Worm (Caenorhabditis elegans): ENCODE data around the gene F48E8.2.

The F48E8.2 gene

DNA sequence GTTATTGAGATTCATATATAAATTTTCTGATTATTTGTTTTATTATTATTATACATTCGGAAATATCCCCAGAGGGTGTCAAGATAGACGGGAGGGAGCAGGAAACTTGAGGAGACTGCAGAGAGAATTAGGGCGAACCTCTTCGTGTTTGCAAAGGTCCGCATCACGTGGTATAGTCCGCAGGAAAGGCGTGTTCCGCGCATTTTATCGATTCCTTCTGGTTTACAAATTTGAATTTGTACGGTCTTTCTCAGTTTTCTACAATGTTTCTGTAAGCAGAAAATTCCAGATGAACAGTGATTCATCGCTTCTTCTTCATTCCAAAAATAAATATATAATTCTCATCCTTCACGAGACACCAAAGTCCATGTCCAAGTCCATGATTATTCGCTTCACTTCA lies 35.8 kb downstream of the F48E8.2 start:
- TF ChIP-seq nhr-6 (tag; optimal IDR thresholded peaks at IDR 0.05), result no peak
- no peak for TF ChIP-seq egl-27 (tag; optimal IDR thresholded peaks at IDR 0.05)
- no peak for TF ChIP-seq dmd-4 (tag; optimal IDR thresholded peaks at IDR 0.05)
- TF ChIP-seq R02D3.7 (tag; optimal IDR thresholded peaks at IDR 0.05), result no peak
- TF ChIP-seq mab-5 (tag; optimal IDR thresholded peaks at IDR 0.05), result no peak
- no peak for TF ChIP-seq C34F6.9 (tag; optimal IDR thresholded peaks at IDR 0.05)
- TF ChIP-seq lin-11 (tag; optimal IDR thresholded peaks at IDR 0.05), result no peak
- TF ChIP-seq nhr-11 (tag; optimal IDR thresholded peaks at IDR 0.05), result no peak
- no peak for TF ChIP-seq ztf-11 (tag; optimal IDR thresholded peaks at IDR 0.05)
- no peak for TF ChIP-seq zag-1 (tag; optimal IDR thresholded peaks at IDR 0.05)
- no peak for TF ChIP-seq snpc-4 (tag; optimal IDR thresholded peaks at IDR 0.05)
- TF ChIP-seq aly-2 (tag; optimal IDR thresholded peaks at IDR 0.05), result no peak
- no peak for TF ChIP-seq mbf-1 (tag; optimal IDR thresholded peaks at IDR 0.05)
- TF ChIP-seq unc-39 (tag; optimal IDR thresholded peaks at IDR 0.05), result no peak
- TF ChIP-seq ceh-82 (tag; optimal IDR thresholded peaks at IDR 0.05), result no peak
- no peak for TF ChIP-seq ztf-1 (GFP tag; conservative IDR thresholded peaks at IDR 0.05)
- no peak for TF ChIP-seq fos-1 (tag; optimal IDR thresholded peaks at IDR 0.05)

- TF ChIP-seq peb-1 (tag; optimal IDR thresholded peaks at IDR 0.05) (no peak), nhr-21 (tag; optimal IDR thresholded peaks at IDR 0.05) (peak; percentile 47), lsy-2 (tag; optimal IDR thresholded peaks at IDR 0.05) (peak in 1 of 2 experiments; percentile 39)
These were observed 36.6 kb downstream of the F48E8.2 start for ce11 chrIII:5500732-5501131.

DNA sequence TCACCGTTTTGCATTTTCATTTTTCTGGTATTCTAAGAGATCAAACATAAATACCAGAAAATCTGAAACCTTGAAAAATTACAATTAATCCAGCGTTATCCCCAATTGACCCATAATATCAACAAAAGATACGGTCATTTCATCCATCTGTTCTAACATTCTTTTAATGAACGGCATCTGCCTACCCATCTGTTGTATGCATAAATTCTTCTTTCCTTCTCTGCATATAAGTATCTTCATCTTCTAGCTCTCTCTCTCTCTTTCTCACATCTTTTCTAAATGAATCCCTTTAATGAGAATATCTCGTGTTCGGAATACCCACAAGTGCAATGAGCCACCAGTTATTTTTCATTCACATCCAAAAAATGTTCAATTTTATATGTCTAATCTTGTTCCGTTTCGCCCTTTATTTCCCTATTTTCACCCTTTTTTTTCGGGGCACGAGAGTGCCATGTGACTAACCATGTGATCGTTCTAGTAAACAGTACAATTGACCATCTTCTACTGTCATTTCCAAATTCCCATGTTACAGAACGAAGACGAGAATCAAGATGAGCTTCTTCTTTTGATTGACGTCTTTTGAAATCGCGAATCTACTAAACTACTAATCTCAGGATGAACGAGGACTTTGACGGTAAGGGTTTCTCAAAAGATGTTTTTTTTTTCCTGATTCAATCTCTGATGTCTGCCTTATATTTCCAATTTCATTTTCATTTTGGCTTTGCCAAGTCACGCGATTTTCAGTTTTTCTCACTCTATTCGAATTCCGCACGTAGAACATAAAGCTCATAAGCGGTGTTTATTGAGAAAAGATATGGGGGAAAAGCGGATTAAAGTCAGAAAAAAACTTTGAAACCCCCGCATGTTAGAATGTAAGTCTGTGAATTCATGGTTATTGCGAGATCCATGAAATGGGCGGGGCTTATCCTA lies 37.4 kb downstream of the F48E8.2 start, which contains the start of gene R02F2.1:
Gene R02F2.1 (plus strand): TSS at position 528 of the 930 bp plus-strand sequence.
- TF ChIP-seq mab-5 (tag; optimal IDR thresholded peaks at IDR 0.05), result no peak
- no peak for TF ChIP-seq ztf-1 (GFP tag; conservative IDR thresholded peaks at IDR 0.05)
- TF ChIP-seq ama-1 (optimal IDR thresholded peaks at IDR 0.05), result peak; percentile 38
- peak; percentile 4 for TF ChIP-seq unc-55 (GFP tag; optimal IDR thresholded peaks at IDR 0.05)
- TF ChIP-seq alr-1 (tag; optimal IDR thresholded peaks at IDR 0.05), result no peak
- peak; percentile 12 for TF ChIP-seq fos-1 (tag; optimal IDR thresholded peaks at IDR 0.05)
- peak; percentile 15 for TF ChIP-seq gmeb-1 (tag; optimal IDR thresholded peaks at IDR 0.05)
- peak; percentile 68 for TF ChIP-seq nhr-25 (tag; optimal IDR thresholded peaks at IDR 0.05)
- TF ChIP-seq crh-2 (tag; optimal IDR thresholded peaks at IDR 0.05), result peak; percentile 62
- peak; percentile 72 for TF ChIP-seq nhr-129 (tag; optimal IDR thresholded peaks at IDR 0.05)
- TF ChIP-seq sma-9 (GFP tag; optimal IDR thresholded peaks at IDR 0.05), result peak; percentile 27
- no peak for TF ChIP-seq sma-9 (tag; optimal IDR thresholded peaks at IDR 0.05)
- TF ChIP-seq lin-39 (tag; optimal IDR thresholded peaks at IDR 0.05), result no peak
- peak; percentile 29 for TF ChIP-seq C34F6.9 (tag; optimal IDR thresholded peaks at IDR 0.05)
- peak; percentile 11 for TF ChIP-seq nhr-6 (tag; optimal IDR thresholded peaks at IDR 0.05)
- peak; percentile 31 for TF ChIP-seq sma-3 (GFP tag; optimal IDR thresholded peaks at IDR 0.05)

- TF ChIP-seq sem-4 (tag; optimal IDR thresholded peaks at IDR 0.05) (peak; percentile 45), nhr-21 (tag; optimal IDR thresholded peaks at IDR 0.05) (peak; percentile 74), unc-39 (tag; optimal IDR thresholded peaks at IDR 0.05) (no peak), blmp-1 (tag; optimal IDR thresholded peaks at IDR 0.05; ENCODE audit: insufficient read depth) (peak; percentile 50), ZK546.5 (tag; optimal IDR thresholded peaks at IDR 0.05) (no peak), ztf-11 (tag; optimal IDR thresholded peaks at IDR 0.05) (no peak), nhr-10 (tag; optimal IDR thresholded peaks at IDR 0.05) (peak; percentile 16), ceh-82 (tag; optimal IDR thresholded peaks at IDR 0.05) (no peak), skn-1 (tag; optimal IDR thresholded peaks at IDR 0.05) (no peak), mbf-1 (tag; optimal IDR thresholded peaks at IDR 0.05) (no peak), nhr-129 (tag; optimal IDR thresholded peaks at IDR 0.05) (peak; percentile 94), peb-1 (tag; optimal IDR thresholded peaks at IDR 0.05) (no peak), zag-1 (tag; optimal IDR thresholded peaks at IDR 0.05) (peak; percentile 33), lin-39 (tag; optimal IDR thresholded peaks at IDR 0.05) (no peak), nhr-11 (tag; optimal IDR thresholded peaks at IDR 0.05) (no peak), F13H6.1 (tag; optimal IDR thresholded peaks at IDR 0.05) (peak; percentile 35), nhr-77 (tag; optimal IDR thresholded peaks at IDR 0.05) (no peak), lsy-2 (tag; optimal IDR thresholded peaks at IDR 0.05) (peak; percentile 13 to 61), C34F6.9 (tag; optimal IDR thresholded peaks at IDR 0.05) (peak; percentile 74), alr-1 (tag; optimal IDR thresholded peaks at IDR 0.05) (no peak), sma-9 (GFP tag; optimal IDR thresholded peaks at IDR 0.05) (peak; percentile 68), sma-9 (tag; optimal IDR thresholded peaks at IDR 0.05) (no peak), nhr-12 (tag; optimal IDR thresholded peaks at IDR 0.05) (no peak), snpc-4 (tag; optimal IDR thresholded peaks at IDR 0.05) (no peak), unc-55 (GFP tag; optimal IDR thresholded peaks at IDR 0.05) (peak; percentile 68), unc-62 (GFP tag; optimal IDR thresholded peaks at IDR 0.05) (no peak), mab-5 (tag; optimal IDR thresholded peaks at IDR 0.05) (no peak), R02D3.7 (tag; optimal IDR thresholded peaks at IDR 0.05) (no peak), ztf-4 (tag; optimal IDR thresholded peaks at IDR 0.05) (peak; percentile 26), nhr-23 (tag; optimal IDR thresholded peaks at IDR 0.05) (no peak), fos-1 (tag; optimal IDR thresholded peaks at IDR 0.05) (peak; percentile 62), elt-1 (tag; optimal IDR thresholded peaks at IDR 0.05) (peak; percentile 71)
These were observed 38.9 kb downstream of the F48E8.2 start for ce11 chrIII:5502915-5503575.

All from whole organism, L2 larva.